Fruit fly (Drosophila melanogaster) whole organism, prepupa: ENCODE data around the gene CG12535.

Experiments
- Blimp-1 ChIP-seq: fragments of 200-800 bp; sonication (Bioruptor generic); optimal IDR thresholded peaks from 3 replicates; lab custom pipeline; 2017; ENCODE audit warnings: missing biosample characterization, missing genetic modification characterization, mild to moderate bottlenecking, moderate library complexity, missing genetic modification reagents
- CG10631 ChIP-seq: fragments of 200-800 bp; sonication (Bioruptor generic); optimal IDR thresholded peaks from 2 replicates; lab custom pipeline; 2016; ENCODE audit warnings: missing biosample characterization, missing genetic modification characterization
- CG10669 ChIP-seq: fragments of 200-800 bp; sonication (Bioruptor generic); optimal IDR thresholded peaks from 3 replicates; lab custom pipeline; 2018; ENCODE audit warnings: missing biosample characterization, mild to moderate bottlenecking, missing genetic modification characterization, moderate library complexity
- CG11294 ChIP-seq: fragments of 200-800 bp; sonication (Bioruptor generic); IDR thresholded peaks from 2 replicates; pipeline ENCODE4 v1.3.6; 2022; ENCODE audit warnings: missing biosample characterization, missing genetic modification characterization
- CG11902 ChIP-seq: fragments of 200-800 bp; sonication (Bioruptor generic); optimal IDR thresholded peaks from 3 replicates; lab custom pipeline; 2016; ENCODE audit warnings: missing biosample characterization, missing genetic modification characterization
- CG15336 ChIP-seq: fragments of 200-800 bp; sonication (Bioruptor generic); IDR thresholded peaks from 2 replicates; pipeline ENCODE4 v1.3.6; 2022; ENCODE audit warnings: missing biosample characterization, missing genetic modification characterization
- CG16779 ChIP-seq: fragments of 200-800 bp; sonication (Bioruptor generic); optimal IDR thresholded peaks from 3 replicates; lab custom pipeline; 2017; ENCODE audit warnings: missing biosample characterization, mild to moderate bottlenecking, missing genetic modification characterization
- CG3032 ChIP-seq: fragments of 200-800 bp; optimal IDR thresholded peaks from 2 replicates; lab custom pipeline; 2019; ENCODE audit warnings: missing biosample characterization, mild to moderate bottlenecking, missing genetic modification characterization, moderate library complexity
- CG32006 ChIP-seq: fragments of 200-800 bp; sonication (Bioruptor generic); optimal IDR thresholded peaks from 3 replicates; lab custom pipeline; 2017; ENCODE audit warnings: missing biosample characterization, mild to moderate bottlenecking, missing genetic modification characterization
- CG34406 ChIP-seq: fragments of 200-800 bp; sonication (Bioruptor generic); optimal IDR thresholded peaks from 3 replicates; lab custom pipeline; 2016; ENCODE audit warnings: missing biosample characterization, missing genetic modification characterization
- CG4318 ChIP-seq: fragments of 200-800 bp; sonication (Bioruptor generic); optimal IDR thresholded peaks from 3 replicates; lab custom pipeline; 2017; ENCODE audit warnings: missing biosample characterization, mild to moderate bottlenecking, missing genetic modification characterization
- CG6276 ChIP-seq: fragments of 200-800 bp; sonication (Bioruptor generic); optimal IDR thresholded peaks from 2 replicates; lab custom pipeline; 2017; ENCODE audit warnings: missing biosample characterization, mild to moderate bottlenecking, missing genetic modification characterization
- CG6792 ChIP-seq: fragments of 200-800 bp; sonication (Bioruptor generic); optimal IDR thresholded peaks from 3 replicates; lab custom pipeline; 2016; ENCODE audit warnings: missing biosample characterization, missing genetic modification characterization
- CG6808 ChIP-seq: fragments of 200-800 bp; sonication (Bioruptor generic); optimal IDR thresholded peaks from 3 replicates; lab custom pipeline; 2017; ENCODE audit warnings: missing biosample characterization, missing genetic modification characterization, mild to moderate bottlenecking, moderate library complexity, missing genetic modification reagents
- CG6854 ChIP-seq: fragments of 200-800 bp; sonication (Bioruptor generic); optimal IDR thresholded peaks from 2 replicates; lab custom pipeline; 2017; ENCODE audit warnings: missing biosample characterization, mild to moderate bottlenecking, missing genetic modification characterization
- CG7368 ChIP-seq: fragments of 200-800 bp; sonication (Bioruptor generic); optimal IDR thresholded peaks from 3 replicates; lab custom pipeline; 2016; ENCODE audit warnings: missing biosample characterization, missing genetic modification characterization
- CG8319 ChIP-seq: fragments of 200-800 bp; sonication (Bioruptor generic); optimal IDR thresholded peaks from 3 replicates; lab custom pipeline; 2016; ENCODE audit warnings: missing biosample characterization, missing genetic modification characterization
- CG8632 ChIP-seq: fragments of 200-800 bp; sonication (Bioruptor generic); optimal IDR thresholded peaks from 3 replicates; lab custom pipeline; 2016; ENCODE audit warnings: missing biosample characterization, missing genetic modification characterization
- CG9139 ChIP-seq: fragments of 200-800 bp; sonication (Bioruptor generic); optimal IDR thresholded peaks from 3 replicates; lab custom pipeline; 2017; ENCODE audit warnings: missing biosample characterization, mild to moderate bottlenecking, missing genetic modification characterization
- Eip75B ChIP-seq: fragments of 200-800 bp; sonication (Bioruptor generic); optimal IDR thresholded peaks from 3 replicates; lab custom pipeline; 2016; ENCODE audit warnings: missing biosample characterization, missing genetic modification characterization
- Eip78C ChIP-seq: fragments of 200-800 bp; sonication (Bioruptor generic); peaks from one replicate; lab custom pipeline; 2016; ENCODE audit warnings: missing biosample characterization, missing genetic modification characterization
- Eip93F ChIP-seq: fragments of 200-800 bp; sonication (Bioruptor generic); optimal IDR thresholded peaks from 2 replicates; lab custom pipeline; 2016; ENCODE audit warnings: missing biosample characterization, mild to moderate bottlenecking, missing genetic modification characterization
- Gug ChIP-seq: fragments of 200-800 bp; sonication (Bioruptor generic); IDR thresholded peaks from 2 replicates; pipeline ENCODE4 v1.3.6; 2022; ENCODE audit warnings: missing biosample characterization, missing genetic modification characterization
- Hr38 ChIP-seq: sonication (Bioruptor generic); optimal IDR thresholded peaks from 2 replicates; lab custom pipeline; 2016; ENCODE audit warnings: missing biosample characterization, missing genetic modification characterization
- Hr39 ChIP-seq: fragments of 200-800 bp; sonication (Bioruptor generic); optimal IDR thresholded peaks from 2 replicates; lab custom pipeline; 2016; ENCODE audit warnings: missing biosample characterization, missing genetic modification characterization
- Hr4 ChIP-seq: fragments of 200-800 bp; sonication (Bioruptor generic); optimal IDR thresholded peaks from 3 replicates; lab custom pipeline; 2016; ENCODE audit warnings: missing biosample characterization, missing genetic modification characterization
- Met ChIP-seq: fragments of 200-800 bp; sonication (Bioruptor generic); optimal IDR thresholded peaks from 3 replicates; lab custom pipeline; 2016; ENCODE audit warnings: missing biosample characterization, missing genetic modification characterization
- OdsH ChIP-seq: fragments of 200-800 bp; sonication (Bioruptor generic); optimal IDR thresholded peaks from 3 replicates; lab custom pipeline; 2016; ENCODE audit warnings: missing biosample characterization, missing genetic modification characterization
- Smox ChIP-seq: fragments of 200-800 bp; sonication (Bioruptor generic); optimal IDR thresholded peaks from 3 replicates; lab custom pipeline; 2016; ENCODE audit warnings: missing biosample characterization, missing genetic modification characterization
- Sox102F ChIP-seq: fragments of 200-800 bp; sonication (Bioruptor generic); optimal IDR thresholded peaks from 2 replicates; lab custom pipeline; 2016; ENCODE audit warnings: missing biosample characterization, mild to moderate bottlenecking, missing genetic modification characterization
- Sox14 ChIP-seq: fragments of 200-800 bp; sonication (Bioruptor generic); optimal IDR thresholded peaks from 3 replicates; lab custom pipeline; 2016; ENCODE audit warnings: missing biosample characterization, missing genetic modification characterization
- Sox15 ChIP-seq: fragments of 200-800 bp; sonication (Bioruptor generic); optimal IDR thresholded peaks from 3 replicates; lab custom pipeline; 2016; ENCODE audit warnings: missing biosample characterization, missing genetic modification characterization
- achi ChIP-seq: fragments of 200-800 bp; sonication (Bioruptor generic); optimal IDR thresholded peaks from 3 replicates; lab custom pipeline; 2016; ENCODE audit warnings: missing biosample characterization, missing genetic modification characterization
- acj6 ChIP-seq: fragments of 200-800 bp; sonication (Bioruptor generic); optimal IDR thresholded peaks from 3 replicates; lab custom pipeline; 2016; ENCODE audit warnings: missing biosample characterization, missing genetic modification characterization
- cyc ChIP-seq: fragments of 200-800 bp; sonication (Bioruptor generic); optimal IDR thresholded peaks from 3 replicates; lab custom pipeline; 2016; ENCODE audit warnings: missing biosample characterization, missing genetic modification characterization
- dac ChIP-seq: fragments of 200-800 bp; sonication (Bioruptor generic); optimal IDR thresholded peaks from 2 replicates; lab custom pipeline; 2017; ENCODE audit warnings: missing biosample characterization, mild to moderate bottlenecking, missing genetic modification characterization
- dsx ChIP-seq: fragments of 200-800 bp; optimal IDR thresholded peaks from 3 replicates; lab custom pipeline; 2019; ENCODE audit warnings: missing biosample characterization, mild to moderate bottlenecking, missing genetic modification characterization, moderate library complexity; ENCODE audit not compliant: poor library complexity, severe bottlenecking
- fd59A ChIP-seq: fragments of 200-800 bp; sonication (Bioruptor generic); optimal IDR thresholded peaks from 2 replicates; lab custom pipeline; 2017; ENCODE audit warnings: missing biosample characterization, mild to moderate bottlenecking, missing genetic modification characterization, missing genetic modification reagents
- fkh ChIP-seq: fragments of 200-800 bp; sonication (Bioruptor generic); optimal IDR thresholded peaks from 3 replicates; lab custom pipeline; 2017; ENCODE audit warnings: missing biosample characterization, mild to moderate bottlenecking, missing genetic modification characterization, moderate library complexity
- lz ChIP-seq: fragments of 200-800 bp; sonication (Bioruptor generic); optimal IDR thresholded peaks from 3 replicates; lab custom pipeline; 2016; ENCODE audit warnings: missing biosample characterization, missing genetic modification characterization
- pdm3 ChIP-seq: fragments of 200-800 bp; sonication (Bioruptor generic); optimal IDR thresholded peaks from 3 replicates; lab custom pipeline; 2016; ENCODE audit warnings: missing biosample characterization, missing genetic modification characterization
- salr ChIP-seq, 2 experiments: fragments of 200-800 bp; sonication (Bioruptor generic); optimal IDR thresholded peaks; 3 replicates each; lab custom pipeline; 2016 to 2018; ENCODE audit warnings: missing biosample characterization in 2 of 2, missing genetic modification characterization in 2 of 2, mild to moderate bottlenecking in 1 of 2
- spab ChIP-seq: fragments of 200-800 bp; sonication (Bioruptor generic); optimal IDR thresholded peaks from 2 replicates; lab custom pipeline; 2017; ENCODE audit warnings: missing biosample characterization, mild to moderate bottlenecking, missing genetic modification characterization, missing genetic modification reagents
- ss ChIP-seq, 2 experiments: fragments of 200-800 bp; sonication (Bioruptor generic); optimal IDR thresholded peaks; 2 replicates in 1 of 2; 3 replicates in 1 of 2; lab custom pipeline; 2017 to 2018; ENCODE audit warnings: mild to moderate bottlenecking in 2 of 2, missing biosample characterization in 2 of 2, missing genetic modification characterization in 2 of 2, moderate library complexity in 1 of 2
- svp ChIP-seq: fragments of 200-800 bp; sonication (Bioruptor generic); peaks from one replicate; lab custom pipeline; 2016; ENCODE audit warnings: missing biosample characterization, missing genetic modification characterization

CG12535 gene

DNA sequence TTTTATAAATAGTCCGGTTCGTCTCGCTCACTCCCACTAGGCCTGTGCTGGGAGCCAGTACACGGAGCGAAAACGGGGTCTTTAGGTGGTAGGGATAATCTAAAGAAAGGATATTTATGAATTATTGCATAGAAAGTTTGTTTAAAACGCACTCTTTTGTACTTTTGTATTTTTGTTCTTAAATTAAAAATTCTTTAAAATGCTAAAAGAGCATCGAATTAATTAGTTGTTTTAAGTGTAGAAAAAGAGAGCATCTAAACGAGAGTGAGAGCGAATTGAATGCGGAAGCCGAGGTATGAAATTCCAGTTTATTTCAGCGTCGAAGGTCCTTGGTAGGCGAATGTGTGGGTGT, 21.2 kb downstream of the CG12535 start (continued):
- TF ChIP-seq svp (peak; percentile 96), Smox (GFP tag; lab: Kevin White, UChicago) (peak; percentile 95), ss (GFP tag; optimal IDR thresholded peaks at IDR 0.05; lab: Kevin White, UChicago) (peak; percentile 93 to 94), CG11294 (GFP tag; lab: Robert Waterston, UW) (peak; percentile 41), CG34406 (GFP tag; lab: Kevin White, UChicago) (peak; percentile 94), CG9139 (GFP tag; lab: Kevin White, UChicago) (peak; percentile 82), Sox15 (peak; percentile 88), Hr38 (GFP tag; lab: Kevin White, UChicago) (no peak), Eip75B (peak; percentile 96), cyc (GFP tag; lab: Kevin White, UChicago) (peak; percentile 90), CG32006 (GFP tag; lab: Kevin White, UChicago) (peak; percentile 86), CG6808 (peak; percentile 84), CG15336 (GFP tag; lab: Robert Waterston, UW) (peak; percentile 85), salr (GFP tag; optimal IDR thresholded peaks at IDR 0.05; lab: Kevin White, UChicago) (peak; percentile 72 to 81), CG11902 (GFP tag; lab: Kevin White, UChicago) (peak; percentile 75), dsx (GFP tag; lab: Kevin White, UChicago) (peak; percentile 93), fd59A (GFP tag; lab: Kevin White, UChicago) (peak; percentile 85), CG6792 (peak; percentile 95), Gug (GFP tag; lab: Robert Waterston, UW) (peak; percentile 77), CG4318 (GFP tag; lab: Kevin White, UChicago) (peak; percentile 74), Eip78C (GFP tag; lab: Kevin White, UChicago) (peak; percentile 98), dac (peak; percentile 46), CG8319 (peak; percentile 76), acj6 (GFP tag; lab: Kevin White, UChicago) (peak; percentile 96), CG16779 (tag; lab: Kevin White, UChicago) (peak; percentile 62), CG3032 (tag; lab: Kevin White, UChicago) (peak; percentile 90), CG7368 (peak; percentile 89), Hr39 (GFP tag; lab: Kevin White, UChicago) (peak; percentile 96), CG6854 (GFP tag; lab: Kevin White, UChicago) (peak; percentile 5), Sox14 (GFP tag; lab: Kevin White, UChicago) (peak; percentile 94), CG10631 (GFP tag; lab: Kevin White, UChicago) (peak; percentile 95), Blimp-1 (GFP tag; lab: Kevin White, UChicago) (peak; percentile 82), lz (GFP tag; lab: Kevin White, UChicago) (peak; percentile 95), pdm3 (peak; percentile 96), CG10669 (peak; percentile 87)

DNA sequence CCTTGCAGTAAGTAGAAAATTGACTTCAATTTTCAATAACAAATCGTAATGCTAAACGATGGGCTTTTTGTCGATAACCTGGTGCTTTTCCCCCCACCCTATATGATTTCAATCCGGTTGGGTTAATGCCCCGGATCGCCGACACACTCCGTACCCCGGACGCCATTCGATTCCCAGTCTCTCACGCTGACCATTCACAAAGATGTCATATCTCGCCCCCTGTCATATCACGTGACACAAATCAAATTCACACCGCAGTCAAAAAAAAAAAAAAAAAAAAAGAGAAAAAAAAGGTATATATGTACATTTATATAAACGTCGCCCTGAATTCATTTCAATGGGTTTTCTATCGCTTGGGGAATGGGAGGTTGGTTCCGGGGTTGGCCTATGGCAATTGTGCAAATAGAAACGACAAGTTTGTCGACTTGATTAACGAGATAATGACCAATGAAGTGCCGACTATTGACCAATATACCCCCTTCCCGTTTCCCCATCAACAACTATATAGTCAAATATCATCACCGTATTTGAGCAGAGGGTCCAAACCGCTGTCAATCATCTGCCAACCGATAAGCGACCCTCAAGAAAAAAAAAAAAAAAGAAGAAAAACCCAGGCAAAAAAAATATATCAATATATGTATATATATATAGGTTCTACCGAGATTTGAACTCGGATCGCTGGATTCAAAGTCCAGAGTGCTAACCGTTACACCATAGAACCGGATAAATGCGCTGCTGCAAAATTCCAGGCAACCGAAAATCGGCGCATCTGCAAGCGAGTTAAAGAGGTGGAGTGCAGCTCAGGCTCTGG, 21.7 kb downstream of the CG12535 start:
- peak; percentile 74 for TF ChIP-seq svp
- TF ChIP-seq fkh (GFP tag; lab: Kevin White, UChicago), result peak; percentile 76
- no peak for TF ChIP-seq Sox14 (GFP tag; lab: Kevin White, UChicago)

DNA sequence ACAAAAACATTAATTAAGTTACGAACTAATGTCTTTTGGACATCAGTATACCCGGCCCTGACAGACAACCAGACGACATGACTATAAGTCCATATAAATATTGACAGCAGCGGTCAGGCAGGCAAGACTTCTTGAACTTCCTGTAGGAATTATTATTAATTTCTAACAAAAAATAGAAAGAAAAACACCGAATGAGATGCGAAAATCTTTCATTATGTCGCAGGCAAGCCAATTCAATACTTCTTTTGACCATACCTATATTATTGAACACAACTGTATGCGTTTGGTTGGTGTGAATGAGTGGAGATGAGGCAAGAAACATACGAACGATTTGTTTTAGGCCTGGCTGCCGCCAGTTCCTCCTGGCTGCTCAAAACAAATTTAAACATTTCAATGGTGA, 23.8 kb downstream of the CG12535 start:
- TF ChIP-seq dsx (GFP tag; lab: Kevin White, UChicago), result peak; percentile 3
- TF ChIP-seq Hr39 (GFP tag; lab: Kevin White, UChicago), result peak; percentile 49
- TF ChIP-seq Eip93F (GFP tag; lab: Kevin White, UChicago), result no peak
- no peak for TF ChIP-seq CG16779 (tag; lab: Kevin White, UChicago)
- peak; percentile 50 for TF ChIP-seq Eip75B
- peak; percentile 42 for TF ChIP-seq CG6276 (GFP tag; lab: Kevin White, UChicago)
- peak; percentile 61 for TF ChIP-seq CG32006 (GFP tag; lab: Kevin White, UChicago)
- peak; percentile 54 for TF ChIP-seq Met (GFP tag; lab: Kevin White, UChicago)
- peak; percentile 61 for TF ChIP-seq Hr4 (GFP tag; lab: Kevin White, UChicago)
- TF ChIP-seq achi (GFP tag; lab: Kevin White, UChicago), result peak; percentile 51
- peak; percentile 19 for TF ChIP-seq spab (GFP tag; lab: Kevin White, UChicago)
- peak; percentile 50 for TF ChIP-seq acj6 (GFP tag; lab: Kevin White, UChicago)
- TF ChIP-seq CG8632 (GFP tag; lab: Kevin White, UChicago), result peak; percentile 30
- peak; percentile 48 for TF ChIP-seq OdsH
- peak; percentile 38 for TF ChIP-seq CG4318 (GFP tag; lab: Kevin White, UChicago)
- TF ChIP-seq Sox15, result peak; percentile 26
- peak; percentile 48 for TF ChIP-seq CG10669
- TF ChIP-seq Sox102F (GFP tag; lab: Kevin White, UChicago), result peak; percentile 39
- TF ChIP-seq CG8319, result no peak
- peak; percentile 29 for TF ChIP-seq Smox (GFP tag; lab: Kevin White, UChicago)
- no peak for TF ChIP-seq CG3032 (tag; lab: Kevin White, UChicago)
- peak; percentile 52 for TF ChIP-seq CG10631 (GFP tag; lab: Kevin White, UChicago)
- TF ChIP-seq CG6854 (GFP tag; lab: Kevin White, UChicago), result no peak
- TF ChIP-seq fd59A (GFP tag; lab: Kevin White, UChicago), result no peak
